Worm (Caenorhabditis elegans) whole organism, early embryonic: ENCODE measurements around the gene R08A2.1.

ENCODE experiments used
- ama-1 ChIP-seq: fragments of 150-350 bp; optimal IDR thresholded peaks from 2 replicates; lab custom pipeline; 2014
- hmg-4 ChIP-seq: fragments of 200-800 bp; sonication (Bioruptor generic); optimal IDR thresholded peaks from 2 replicates; lab custom pipeline; 2018; ENCODE audit warnings: mild to moderate bottlenecking, missing genetic modification characterization, missing compliant biosample characterization
- tra-4 ChIP-seq: sonication (generic microtip); optimal IDR thresholded peaks from 2 replicates; lab custom pipeline; 2017; ENCODE audit warnings: missing genetic modification characterization, missing compliant biosample characterization

DNA sequence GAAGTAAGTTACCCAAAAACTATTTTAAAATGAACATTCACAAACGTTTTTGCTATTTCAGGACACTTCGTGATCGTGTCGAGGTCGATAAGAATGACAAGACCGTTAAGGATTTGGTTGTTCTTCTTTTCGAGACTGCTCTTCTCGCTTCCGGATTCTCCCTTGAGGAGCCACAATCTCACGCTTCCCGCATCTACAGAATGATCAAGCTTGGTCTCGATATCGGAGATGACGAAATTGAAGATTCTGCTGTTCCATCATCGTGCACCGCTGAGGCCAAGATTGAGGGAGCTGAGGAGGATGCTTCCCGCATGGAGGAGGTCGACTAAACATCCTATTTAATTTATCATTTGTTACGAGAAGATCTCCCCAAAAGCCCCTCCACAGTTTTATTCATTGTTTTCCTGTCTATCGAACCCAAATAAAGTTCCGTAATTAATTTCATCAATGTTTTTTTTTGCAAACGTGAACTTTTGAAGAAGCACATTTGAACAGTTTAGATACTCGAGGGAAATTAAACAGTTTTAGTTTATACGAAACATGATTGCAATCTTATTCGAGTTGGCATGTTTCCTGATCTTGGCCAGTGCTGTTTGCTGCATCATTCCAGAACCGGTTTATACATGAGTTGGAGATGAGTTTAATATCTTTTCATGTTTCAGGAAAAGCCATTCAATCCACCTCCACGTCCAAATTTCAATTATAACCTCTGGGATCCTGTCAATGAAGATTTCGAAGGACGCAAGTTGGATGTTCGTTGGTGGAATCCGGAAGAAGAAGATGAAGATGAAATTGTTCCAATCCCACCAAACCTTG lies 31.1 kb downstream of the R08A2.1 start, which contains the start of gene C47E8.11:
- TF ChIP-seq ama-1 = peak; percentile 58
- TF ChIP-seq hmg-4 (GFP tag; lab: Kevin White, UChicago) = no peak
- TF ChIP-seq tra-4 = no peak
